Fruit fly (Drosophila melanogaster): ENCODE results near the gene Alg10.
A peak's percentile ranks its signal among the peaks of the same experiment; 100 is the strongest.

Gene Alg10

DNA sequence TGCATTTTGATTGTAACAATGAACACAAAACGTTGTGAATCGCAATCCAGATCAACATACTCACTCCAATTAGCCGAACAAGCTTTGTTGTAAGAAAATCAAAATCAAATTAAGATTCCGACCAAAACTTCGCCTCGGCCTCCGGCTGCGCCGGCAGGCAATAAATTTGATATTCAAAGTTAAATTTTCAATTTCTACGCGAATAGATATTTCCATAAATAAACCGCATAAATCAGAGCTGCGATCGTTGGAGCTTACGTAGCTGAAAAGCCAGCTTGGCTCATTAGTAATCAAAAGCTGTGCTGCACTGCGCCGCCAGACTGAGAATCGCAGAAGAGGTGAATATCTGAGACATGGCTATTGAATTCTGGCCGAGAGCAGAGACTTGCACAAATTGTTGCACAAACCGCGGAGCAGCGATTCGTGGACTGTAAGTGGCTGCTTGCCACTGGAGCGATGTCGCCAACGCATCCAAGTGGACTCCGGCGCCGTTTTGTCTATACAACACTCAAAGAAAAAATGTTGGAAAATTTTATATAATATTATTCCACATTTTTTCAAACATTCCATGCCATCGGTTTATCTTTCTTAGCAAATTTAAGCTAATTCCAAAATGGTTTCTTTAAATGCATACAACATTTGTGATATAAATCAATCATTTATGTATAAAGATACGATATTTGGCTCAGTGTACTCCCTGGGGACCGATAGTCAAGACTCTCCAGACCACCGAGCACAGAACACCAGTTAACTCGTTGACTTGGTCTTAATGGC, 16.1 kb upstream of the Alg10 start:
- TF ChIP-seq CG5204 (GFP tag; optimal IDR thresholded peaks at IDR 0.05) (no peak), cnc (optimal IDR thresholded peaks at IDR 0.05) (no peak), CG14711 (tag; optimal IDR thresholded peaks at IDR 0.05) (no peak), cic (GFP tag; optimal IDR thresholded peaks at IDR 0.05) (no peak), CG7101 (tag; optimal IDR thresholded peaks at IDR 0.05) (no peak)

DNA sequence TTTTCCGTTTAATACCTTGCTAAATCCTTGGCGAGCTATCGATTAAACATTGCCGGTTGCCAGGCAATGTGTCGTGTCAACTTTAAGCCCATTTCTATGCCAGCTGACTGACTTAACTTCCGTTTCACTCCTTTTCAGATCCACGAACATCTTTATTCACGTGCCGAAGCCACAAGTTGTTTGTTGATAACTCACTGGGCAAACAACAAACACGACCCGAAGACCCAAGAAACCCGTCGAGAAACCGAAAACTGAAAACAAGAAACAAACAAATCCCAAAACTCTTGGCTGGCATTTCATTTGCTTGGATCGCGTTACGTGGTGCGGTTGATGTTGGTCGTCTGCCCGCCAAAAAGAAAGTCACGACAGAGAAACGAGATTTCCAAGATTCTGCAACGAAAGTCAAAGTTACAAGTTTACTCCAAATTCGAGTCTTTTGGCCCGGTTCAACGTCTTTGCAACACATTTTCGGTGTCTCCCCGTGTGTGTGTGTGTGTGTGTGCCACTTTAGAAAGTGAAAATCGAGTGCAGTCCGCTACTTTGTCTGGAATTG, 14.0 kb upstream of the Alg10 start, which contains the start of gene CG6216:
CG6216 (minus strand) TSS at position 51 of the 553 bp plus-strand sequence.
- TF ChIP-seq bab1 (GFP tag; optimal IDR thresholded peaks at IDR 0.05) (no peak), CG1620 (GFP tag; optimal IDR thresholded peaks at IDR 0.05) (no peak), CG14711 (tag; optimal IDR thresholded peaks at IDR 0.05) (no peak), Mnt (GFP tag; optimal IDR thresholded peaks at IDR 0.05) (no peak), CG7101 (tag; optimal IDR thresholded peaks at IDR 0.05) (no peak), kay (GFP tag; ENCODE audit: borderline replicate concordance) (no peak), pad (GFP tag; optimal IDR thresholded peaks at IDR 0.05) (no peak), CG11617 (GFP tag; optimal IDR thresholded peaks at IDR 0.05) (no peak), CG7045 (GFP tag; optimal IDR thresholded peaks at IDR 0.05) (no peak), Hr96 (GFP tag; optimal IDR thresholded peaks at IDR 0.05) (no peak), CG5204 (GFP tag; optimal IDR thresholded peaks at IDR 0.05) (no peak)

DNA sequence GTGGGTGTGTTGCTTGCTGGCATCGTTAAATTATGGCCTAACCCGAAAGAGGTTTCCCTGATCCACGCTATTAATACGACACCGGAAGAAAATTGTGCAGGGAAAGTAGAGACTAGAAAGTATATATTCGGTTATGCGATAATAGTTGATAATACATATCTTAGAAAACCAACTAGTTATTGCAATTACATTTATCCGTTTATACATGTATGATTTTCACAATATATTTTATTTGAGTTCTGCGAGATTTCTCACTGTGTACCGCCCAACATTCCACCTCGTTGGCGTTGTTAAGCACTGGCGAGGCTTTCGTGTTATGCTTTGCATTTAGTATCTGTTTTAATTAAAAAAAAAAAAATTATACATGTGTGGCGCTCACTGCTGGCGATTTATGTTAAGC, 9.4 kb upstream of the Alg10 start:
- no peak for TF ChIP-seq CG1620 (GFP tag; optimal IDR thresholded peaks at IDR 0.05)
- no peak for TF ChIP-seq Hr96 (GFP tag; optimal IDR thresholded peaks at IDR 0.05)
- TF ChIP-seq CG14711 (tag; optimal IDR thresholded peaks at IDR 0.05), result no peak
- TF ChIP-seq ovo (GFP tag; optimal IDR thresholded peaks at IDR 0.05), result no peak
- no peak for TF ChIP-seq tj (GFP tag; optimal IDR thresholded peaks at IDR 0.05)
- no peak for TF ChIP-seq Mnt (GFP tag; optimal IDR thresholded peaks at IDR 0.05)
- TF ChIP-seq CG7045 (GFP tag; optimal IDR thresholded peaks at IDR 0.05), result no peak
- no peak for TF ChIP-seq cic (GFP tag; optimal IDR thresholded peaks at IDR 0.05)
- no peak for TF ChIP-seq toe (GFP tag; optimal IDR thresholded peaks at IDR 0.05)
- TF ChIP-seq bab1 (GFP tag; optimal IDR thresholded peaks at IDR 0.05), result no peak
- no peak for TF ChIP-seq CG7101 (tag; optimal IDR thresholded peaks at IDR 0.05)
- no peak for TF ChIP-seq Clk (GFP tag; optimal IDR thresholded peaks at IDR 0.05)
- no peak for TF ChIP-seq CG5204 (GFP tag; optimal IDR thresholded peaks at IDR 0.05)
- no peak for TF ChIP-seq cnc (optimal IDR thresholded peaks at IDR 0.05)
- no peak for TF ChIP-seq CG33017 (tag; optimal IDR thresholded peaks at IDR 0.05)
- no peak for TF ChIP-seq CG11617 (GFP tag; optimal IDR thresholded peaks at IDR 0.05)
- no peak for TF ChIP-seq Crg-1 (GFP tag; optimal IDR thresholded peaks at IDR 0.05)

DNA sequence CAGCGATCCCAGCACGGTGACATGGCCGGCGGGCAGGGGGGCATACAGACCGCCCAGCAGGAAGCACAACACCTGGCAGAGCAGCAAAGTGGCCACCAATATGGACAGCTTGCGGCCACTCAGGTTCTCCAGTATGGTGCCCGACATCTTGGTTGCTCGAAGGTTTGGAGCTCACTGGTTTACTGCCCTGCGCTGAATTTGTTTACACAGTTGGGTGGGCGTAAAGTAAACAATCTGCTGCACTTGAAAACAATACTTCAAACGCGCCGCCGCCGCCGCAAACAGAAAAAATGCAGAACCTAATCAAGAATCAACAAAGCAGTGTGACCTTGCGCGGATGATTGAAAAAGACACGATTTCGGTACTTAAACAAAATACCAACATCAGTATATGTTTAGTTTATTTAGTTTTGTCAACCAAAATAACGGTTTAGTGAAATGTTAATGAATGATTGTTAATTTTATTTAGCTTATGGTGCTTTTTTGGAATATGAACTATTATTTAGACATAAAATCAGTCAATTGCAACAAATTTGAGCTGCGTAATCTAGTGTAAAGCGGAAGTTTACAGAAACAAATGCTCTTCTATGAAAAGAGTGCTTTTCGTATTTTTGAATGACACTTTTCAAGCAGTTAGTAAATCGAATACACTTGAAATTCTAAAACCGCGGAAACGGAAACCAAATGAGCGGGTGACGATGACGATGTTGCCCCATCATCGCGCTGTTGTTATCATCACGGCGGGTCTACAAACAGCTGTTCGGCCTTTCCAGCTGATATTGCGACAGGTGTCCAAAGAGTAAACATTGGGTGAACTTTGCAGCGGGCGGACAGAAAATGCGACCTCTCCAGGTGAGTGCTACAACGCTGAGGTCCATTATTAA, 4.8 kb downstream of the Alg10 start, which contains the start of the genes wls and Adck5:
wls (minus strand) TSS at position 327 of the 883 bp plus-strand sequence.
Adck5 (plus strand) TSS at position 519 of the 883 bp plus-strand sequence.
- TF ChIP-seq bab1 (GFP tag; optimal IDR thresholded peaks at IDR 0.05), result peak; percentile 90
- TF ChIP-seq CG12768 (GFP tag; optimal IDR thresholded peaks at IDR 0.05), result peak; percentile 67
- TF ChIP-seq toe (GFP tag; optimal IDR thresholded peaks at IDR 0.05), result peak; percentile 52
- peak; percentile 59 for TF ChIP-seq CG7045 (GFP tag; optimal IDR thresholded peaks at IDR 0.05)
- no peak for TF ChIP-seq Clk (GFP tag; optimal IDR thresholded peaks at IDR 0.05)
- peak; percentile 57 for TF ChIP-seq CG7101 (tag; optimal IDR thresholded peaks at IDR 0.05)
- TF ChIP-seq Crg-1 (GFP tag; optimal IDR thresholded peaks at IDR 0.05), result peak; percentile 38
- peak; percentile 49 for TF ChIP-seq CG33017 (tag; optimal IDR thresholded peaks at IDR 0.05)
- TF ChIP-seq CG5204 (GFP tag; optimal IDR thresholded peaks at IDR 0.05), result peak; percentile 48
- TF ChIP-seq CG14711 (tag; optimal IDR thresholded peaks at IDR 0.05), result peak; percentile 20
- no peak for TF ChIP-seq cnc (optimal IDR thresholded peaks at IDR 0.05)
- no peak for TF ChIP-seq cic (GFP tag; optimal IDR thresholded peaks at IDR 0.05)
- peak; percentile 77 for TF ChIP-seq CG11617 (GFP tag; optimal IDR thresholded peaks at IDR 0.05)
- TF ChIP-seq pad (GFP tag; optimal IDR thresholded peaks at IDR 0.05), result peak; percentile 43
- TF ChIP-seq tj (GFP tag; optimal IDR thresholded peaks at IDR 0.05), result peak; percentile 35
- peak; percentile 46 for TF ChIP-seq Hr96 (GFP tag; optimal IDR thresholded peaks at IDR 0.05)
- TF ChIP-seq CG1620 (GFP tag; optimal IDR thresholded peaks at IDR 0.05), result peak; percentile 47
- TF ChIP-seq kay (GFP tag; ENCODE audit: borderline replicate concordance), result no peak
- peak; percentile 31 for TF ChIP-seq ovo (GFP tag; optimal IDR thresholded peaks at IDR 0.05)
- TF ChIP-seq Mnt (GFP tag; optimal IDR thresholded peaks at IDR 0.05), result peak; percentile 24

DNA sequence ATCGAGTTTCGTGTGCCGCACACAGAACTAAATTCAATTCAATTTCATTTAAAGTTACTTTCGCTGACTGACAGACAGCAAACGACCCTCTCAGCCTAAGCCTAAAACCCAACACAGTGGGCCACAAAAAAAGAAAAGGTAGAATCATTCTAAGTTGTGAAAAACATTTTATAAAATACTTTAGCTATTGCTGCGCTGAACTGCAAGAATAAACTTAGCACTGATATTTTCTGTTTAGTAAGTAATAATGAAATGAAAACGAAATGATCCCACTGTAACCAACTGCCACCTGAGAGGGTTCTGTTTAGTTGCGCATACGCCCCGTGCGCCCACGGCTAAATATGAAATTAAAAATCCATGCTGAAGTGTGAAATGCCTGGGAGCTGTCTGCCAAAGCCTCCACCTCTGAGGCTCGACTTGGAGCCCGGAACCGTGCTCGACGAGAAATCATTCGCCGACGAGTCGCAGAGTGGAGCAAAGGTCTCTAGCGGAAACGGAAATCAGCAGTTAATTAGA, 8.3 kb downstream of the Alg10 start, which contains the start of gene CG14142:
CG14142 (plus strand) TSS at position 466 of the 516 bp plus-strand sequence.
- TF ChIP-seq pad (GFP tag; optimal IDR thresholded peaks at IDR 0.05) (no peak), CG33017 (tag; optimal IDR thresholded peaks at IDR 0.05) (no peak), toe (GFP tag; optimal IDR thresholded peaks at IDR 0.05) (no peak), cic (GFP tag; optimal IDR thresholded peaks at IDR 0.05) (no peak), CG1620 (GFP tag; optimal IDR thresholded peaks at IDR 0.05) (no peak), Clk (GFP tag; optimal IDR thresholded peaks at IDR 0.05) (no peak), CG12768 (GFP tag; optimal IDR thresholded peaks at IDR 0.05) (no peak), Mnt (GFP tag; optimal IDR thresholded peaks at IDR 0.05) (no peak), CG5204 (GFP tag; optimal IDR thresholded peaks at IDR 0.05) (no peak)
